Worm (Caenorhabditis elegans): ENCODE data around the gene ceh-57.

Gene ceh-57

DNA sequence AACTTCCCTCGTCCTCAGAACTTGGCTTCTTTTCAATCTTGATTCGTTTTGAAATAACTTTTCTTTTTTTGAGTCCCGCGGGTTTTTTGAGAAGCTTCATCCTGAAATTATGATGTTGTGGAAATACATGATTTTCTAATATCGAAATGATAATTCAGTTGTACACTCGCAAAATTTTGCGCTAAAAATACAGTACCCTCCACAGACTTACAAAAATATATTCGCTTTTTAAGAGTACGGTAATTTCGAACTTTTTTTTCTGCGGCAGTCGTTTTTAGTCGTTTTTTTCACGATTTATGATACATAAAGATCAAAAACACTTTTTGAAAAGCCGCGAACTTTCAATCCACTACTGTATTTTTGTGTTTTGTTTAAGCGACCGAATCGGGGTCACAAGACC is 22.1 kb downstream of the ceh-57 start, which contains the start of gene pro-2:
TSS of gene pro-2 (minus strand) at position 101 of the 400 bp plus-strand sequence.
- no peak for TF ChIP-seq nhr-12 (tag; optimal IDR thresholded peaks at IDR 0.05)
- TF ChIP-seq elt-1 (tag; optimal IDR thresholded peaks at IDR 0.05) = no peak
- no peak for TF ChIP-seq lsy-12 (tag; optimal IDR thresholded peaks at IDR 0.05)
- TF ChIP-seq skn-1 (tag; optimal IDR thresholded peaks at IDR 0.05) = no peak
- TF ChIP-seq nhr-77 (tag; optimal IDR thresholded peaks at IDR 0.05) = no peak
- TF ChIP-seq ama-1 (optimal IDR thresholded peaks at IDR 0.05) = no peak
- no peak for TF ChIP-seq mdl-1 (tag; optimal IDR thresholded peaks at IDR 0.05)
- TF ChIP-seq nhr-43 (tag; optimal IDR thresholded peaks at IDR 0.05; ENCODE audit: poor library complexity, severe bottlenecking) = no peak
- no peak for TF ChIP-seq elt-2 (tag; optimal IDR thresholded peaks at IDR 0.05)
- no peak for TF ChIP-seq lin-39 (tag; optimal IDR thresholded peaks at IDR 0.05)
- TF ChIP-seq ZK546.5 (tag; optimal IDR thresholded peaks at IDR 0.05) = no peak
- no peak for TF ChIP-seq jun-1 (tag; optimal IDR thresholded peaks at IDR 0.05)
- TF ChIP-seq daf-12 (tag; optimal IDR thresholded peaks at IDR 0.05) = no peak
- no peak for TF ChIP-seq fos-1 (tag; optimal IDR thresholded peaks at IDR 0.05)
- no peak for TF ChIP-seq ceh-16 (tag; optimal IDR thresholded peaks at IDR 0.05)

DNA sequence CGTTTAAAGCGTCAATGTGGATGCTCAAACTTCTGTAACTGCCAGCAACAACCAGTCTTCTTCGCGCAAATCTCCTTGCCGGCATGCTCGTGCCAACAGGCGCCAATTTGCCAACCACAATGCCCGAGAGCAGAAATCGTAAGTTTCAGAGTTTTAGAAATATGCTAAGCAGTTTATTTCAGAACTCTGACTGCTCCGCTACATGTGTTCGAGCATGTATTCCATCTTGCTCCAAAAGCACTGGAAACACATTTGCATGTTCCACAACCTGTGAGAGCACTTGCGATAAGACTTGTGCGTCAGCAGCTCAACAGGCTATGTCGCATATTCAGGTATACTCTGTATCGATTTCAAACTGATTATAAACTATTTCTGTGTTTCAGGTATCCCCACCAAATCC is 37.3 kb downstream of the ceh-57 start:
- TF ChIP-seq fkh-2 (tag; optimal IDR thresholded peaks at IDR 0.05) (no peak), lin-15B (tag; optimal IDR thresholded peaks at IDR 0.05) (no peak), egl-27 (tag; optimal IDR thresholded peaks at IDR 0.05) (no peak), lsy-12 (tag; optimal IDR thresholded peaks at IDR 0.05) (no peak), R02D3.7 (tag; optimal IDR thresholded peaks at IDR 0.05) (no peak), nhr-28 (tag; optimal IDR thresholded peaks at IDR 0.05) (no peak), lin-39 (tag; optimal IDR thresholded peaks at IDR 0.05) (no peak), jun-1 (tag; optimal IDR thresholded peaks at IDR 0.05) (no peak), nhr-76 (tag; optimal IDR thresholded peaks at IDR 0.05) (no peak), eor-1 (tag; optimal IDR thresholded peaks at IDR 0.05) (no peak), snpc-4 (tag; optimal IDR thresholded peaks at IDR 0.05) (no peak), nhr-23 (tag; optimal IDR thresholded peaks at IDR 0.05) (no peak), pha-4 (tag; optimal IDR thresholded peaks at IDR 0.05) (no peak), nfya-1 (tag; optimal IDR thresholded peaks at IDR 0.05; ENCODE audit: insufficient read depth) (no peak), ztf-4 (tag; optimal IDR thresholded peaks at IDR 0.05) (no peak), fos-1 (tag; optimal IDR thresholded peaks at IDR 0.05) (no peak), hmg-11 (tag; optimal IDR thresholded peaks at IDR 0.05) (no peak)

DNA sequence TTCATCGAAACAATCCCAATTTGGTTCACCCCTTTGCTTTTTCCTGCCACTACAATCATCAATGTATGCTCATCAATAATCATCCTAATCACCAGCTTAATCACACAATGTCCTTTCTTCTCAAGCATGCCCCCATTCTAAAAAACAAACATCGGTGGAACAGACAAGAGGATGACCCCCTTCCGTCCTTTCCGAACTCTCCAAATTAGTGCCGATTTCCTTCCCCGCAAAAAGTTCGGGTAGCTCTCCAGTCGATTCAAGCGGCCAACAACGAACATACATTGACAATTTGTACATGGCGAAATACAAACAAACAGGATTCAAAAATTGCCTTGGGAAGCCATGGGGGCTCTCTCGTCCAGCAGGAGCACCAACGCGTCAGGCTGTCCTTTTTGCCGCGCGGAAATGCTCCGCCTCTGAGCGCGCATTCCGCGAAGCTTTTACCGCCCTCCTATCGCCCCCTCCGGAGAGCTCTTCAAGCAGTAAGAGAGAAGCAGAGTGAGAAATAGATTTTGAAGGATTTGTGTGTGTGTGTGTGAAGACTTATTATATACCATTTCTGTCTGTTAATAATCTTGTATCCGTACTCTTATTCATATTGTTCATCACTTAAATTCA is 41.4 kb downstream of the ceh-57 start, which contains the start of gene appg-1:
TSS of gene appg-1 (plus strand) at position 427 of the 618 bp plus-strand sequence.
- no peak for TF ChIP-seq pha-4 (tag; optimal IDR thresholded peaks at IDR 0.05)
- TF ChIP-seq eor-1 (tag; optimal IDR thresholded peaks at IDR 0.05) = no peak
- TF ChIP-seq snpc-4 (tag; optimal IDR thresholded peaks at IDR 0.05) = no peak
- TF ChIP-seq nhr-28 (tag; optimal IDR thresholded peaks at IDR 0.05) = no peak
- no peak for TF ChIP-seq nhr-12 (tag; optimal IDR thresholded peaks at IDR 0.05)
- no peak for TF ChIP-seq nhr-25 (tag; optimal IDR thresholded peaks at IDR 0.05)
- no peak for TF ChIP-seq mdl-1 (tag; optimal IDR thresholded peaks at IDR 0.05)
- TF ChIP-seq ceh-82 (tag; optimal IDR thresholded peaks at IDR 0.05) = no peak
- no peak for TF ChIP-seq nhr-23 (tag; optimal IDR thresholded peaks at IDR 0.05)
- TF ChIP-seq lsy-12 (tag; optimal IDR thresholded peaks at IDR 0.05) = no peak
- TF ChIP-seq egl-27 (tag; optimal IDR thresholded peaks at IDR 0.05) = no peak
- no peak for TF ChIP-seq daf-12 (tag; optimal IDR thresholded peaks at IDR 0.05)
- no peak for TF ChIP-seq ceh-28 (tag; optimal IDR thresholded peaks at IDR 0.05)
- TF ChIP-seq nhr-76 (tag; optimal IDR thresholded peaks at IDR 0.05) = no peak
- no peak for TF ChIP-seq fkh-10 (GFP tag; optimal IDR thresholded peaks at IDR 0.05)
- TF ChIP-seq ama-1 (optimal IDR thresholded peaks at IDR 0.05) = no peak
- TF ChIP-seq mml-1 (tag; optimal IDR thresholded peaks at IDR 0.05) = no peak
- TF ChIP-seq zag-1 (tag; optimal IDR thresholded peaks at IDR 0.05) = no peak

ce11 chrII:10321410-10321809 is 45.7 kb downstream of the ceh-57 start, which contains the start of gene idpp-4:
Gene idpp-4 (plus strand): TSS chrII:10321460.
- TF ChIP-seq elt-1 (tag; optimal IDR thresholded peaks at IDR 0.05) (no peak), nhr-77 (tag; optimal IDR thresholded peaks at IDR 0.05) (no peak), ceh-82 (tag; optimal IDR thresholded peaks at IDR 0.05) (no peak), pha-4 (tag; optimal IDR thresholded peaks at IDR 0.05) (no peak), nhr-28 (tag; optimal IDR thresholded peaks at IDR 0.05) (no peak), pqm-1 (tag; optimal IDR thresholded peaks at IDR 0.05) (no peak), fos-1 (tag; optimal IDR thresholded peaks at IDR 0.05) (no peak), nhr-76 (tag; optimal IDR thresholded peaks at IDR 0.05) (no peak), aly-2 (tag; optimal IDR thresholded peaks at IDR 0.05) (no peak)
